Worm (Caenorhabditis elegans) whole organism, late embryonic: ENCODE results near the gene T23G4.2.

Experiments
- F13H6.1 ChIP-seq: sonication (generic microtip); optimal IDR thresholded peaks from 2 replicates; lab custom pipeline; 2016; ENCODE audit warnings: missing genetic modification characterization, missing compliant biosample characterization
- K02D7.2 ChIP-seq: sonication (generic microtip); optimal IDR thresholded peaks from 2 replicates; lab custom pipeline; 2017; ENCODE audit warnings: mild to moderate bottlenecking, missing genetic modification characterization, missing compliant biosample characterization
- K09A11.1 ChIP-seq: sonication (generic microtip); optimal IDR thresholded peaks from 2 replicates; lab custom pipeline; 2017; ENCODE audit warnings: antibody characterized with exemption, mild to moderate bottlenecking, missing genetic modification characterization, missing compliant biosample characterization; ENCODE audit not compliant: insufficient read depth
- Y22D7AL.16 ChIP-seq: sonication (generic microtip); optimal IDR thresholded peaks from 2 replicates; lab custom pipeline; 2016; ENCODE audit warnings: missing genetic modification characterization, missing compliant biosample characterization
- ama-1 ChIP-seq: fragments of 150-350 bp; optimal IDR thresholded peaks from 2 replicates; lab custom pipeline; 2014
- ceh-19 ChIP-seq: fragments of 200-800 bp; sonication (Bioruptor generic); optimal IDR thresholded peaks from 2 replicates; lab custom pipeline; 2018; ENCODE audit warnings: mild to moderate bottlenecking, missing genetic modification characterization, missing compliant biosample characterization
- ceh-2 ChIP-seq: sonication (generic microtip); optimal IDR thresholded peaks from 2 replicates; lab custom pipeline; 2016; ENCODE audit warnings: missing genotype, missing genetic modification characterization, missing compliant biosample characterization
- ceh-22 ChIP-seq: sonication (generic microtip); optimal IDR thresholded peaks from 2 replicates; lab custom pipeline; 2017; ENCODE audit warnings: missing biosample characterization, missing genetic modification characterization
- ceh-24 ChIP-seq: sonication (generic microtip); optimal IDR thresholded peaks from 2 replicates; lab custom pipeline; 2016; ENCODE audit warnings: mild to moderate bottlenecking, missing genetic modification characterization, missing compliant biosample characterization
- ceh-30 ChIP-seq: fragments of 150-350 bp; optimal IDR thresholded peaks from 2 replicates; lab custom pipeline; 2014; ENCODE audit warnings: missing biosample characterization, missing genetic modification characterization
- ceh-34 ChIP-seq: sonication (generic microtip); optimal IDR thresholded peaks from 2 replicates; lab custom pipeline; 2016; ENCODE audit warnings: mild to moderate bottlenecking, missing genetic modification characterization, missing compliant biosample characterization
- ceh-45 ChIP-seq: fragments of 200-800 bp; sonication (Bioruptor generic); IDR thresholded peaks from 2 replicates; pipeline ENCODE4 v1.3.6; 2022; ENCODE audit warnings: missing genetic modification reagents, missing genetic modification characterization, missing compliant biosample characterization
- ceh-6 ChIP-seq: fragments of 200-800 bp; sonication (Bioruptor generic); optimal IDR thresholded peaks from 2 replicates; lab custom pipeline; 2018; ENCODE audit warnings: mild to moderate bottlenecking, missing genetic modification characterization, missing compliant biosample characterization
- dmd-4 ChIP-seq: sonication (generic microtip); optimal IDR thresholded peaks from 2 replicates; lab custom pipeline; 2016; ENCODE audit warnings: borderline replicate concordance, missing genetic modification characterization, missing compliant biosample characterization
- elt-2 ChIP-seq: sonication (generic microtip); optimal IDR thresholded peaks from 2 replicates; lab custom pipeline; 2016; ENCODE audit warnings: missing genetic modification reagents, missing genetic modification characterization, missing compliant biosample characterization
- ets-4 ChIP-seq: sonication (generic microtip); optimal IDR thresholded peaks from 2 replicates; lab custom pipeline; 2016; ENCODE audit warnings: missing genetic modification characterization, missing compliant biosample characterization
- eyg-1 ChIP-seq: sonication (generic microtip); optimal IDR thresholded peaks from 2 replicates; lab custom pipeline; 2016; ENCODE audit warnings: missing genotype, missing genetic modification characterization, missing compliant biosample characterization
- hlh-13 ChIP-seq: fragments of 200-800 bp; sonication (Bioruptor generic); optimal IDR thresholded peaks from 2 replicates; lab custom pipeline; 2018; ENCODE audit warnings: mild to moderate bottlenecking, missing genetic modification characterization, missing compliant biosample characterization
- hlh-30 ChIP-seq: sonication (generic microtip); optimal IDR thresholded peaks from 2 replicates; lab custom pipeline; 2017; ENCODE audit warnings: antibody characterized with exemption, missing genetic modification characterization, missing compliant biosample characterization; ENCODE audit not compliant: insufficient read depth
- hlh-6 ChIP-seq: sonication (generic microtip); optimal IDR thresholded peaks from 2 replicates; lab custom pipeline; 2016; ENCODE audit warnings: missing genotype, missing genetic modification characterization, missing compliant biosample characterization
- lim-6 ChIP-seq: sonication (generic microtip); optimal IDR thresholded peaks from 2 replicates; lab custom pipeline; 2016; ENCODE audit warnings: missing genetic modification characterization, missing compliant biosample characterization
- lin-11 ChIP-seq: fragments of 200-800 bp; sonication (Bioruptor generic); optimal IDR thresholded peaks from 2 replicates; lab custom pipeline; 2018; ENCODE audit warnings: mild to moderate bottlenecking, missing genetic modification characterization, missing compliant biosample characterization
- npax-4 ChIP-seq: sonication (generic microtip); optimal IDR thresholded peaks from 2 replicates; lab custom pipeline; 2016; ENCODE audit warnings: missing genetic modification characterization, missing compliant biosample characterization
- pag-3 ChIP-seq: sonication (generic microtip); optimal IDR thresholded peaks from 2 replicates; lab custom pipeline; 2016; ENCODE audit warnings: missing compliant biosample characterization, missing genetic modification characterization, borderline replicate concordance
- pros-1 ChIP-seq: fragments of 150-350 bp; optimal IDR thresholded peaks from 2 replicates; lab custom pipeline; 2014; ENCODE audit warnings: missing biosample characterization, missing genetic modification reagents, missing genetic modification characterization
- sox-2 ChIP-seq: fragments of 200-800 bp; sonication (Bioruptor generic); IDR thresholded peaks from 2 replicates; pipeline ENCODE4 v1.3.6; 2022; ENCODE audit warnings: missing genetic modification reagents, missing genetic modification characterization, missing compliant biosample characterization
- sox-4 ChIP-seq: sonication (generic microtip); optimal IDR thresholded peaks from 2 replicates; lab custom pipeline; 2017; ENCODE audit warnings: mild to moderate bottlenecking, missing genetic modification characterization, inconsistent platforms, missing compliant biosample characterization
- tbx-2 ChIP-seq: sonication (generic microtip); optimal IDR thresholded peaks from 2 replicates; lab custom pipeline; 2016; ENCODE audit warnings: missing genetic modification characterization, missing compliant biosample characterization
- tbx-7 ChIP-seq: sonication (generic microtip); optimal IDR thresholded peaks from 2 replicates; lab custom pipeline; 2016; ENCODE audit warnings: missing genotype, missing genetic modification characterization, missing compliant biosample characterization
- ttx-3 ChIP-seq: sonication (generic microtip); optimal IDR thresholded peaks from 2 replicates; lab custom pipeline; 2016; ENCODE audit warnings: missing genetic modification reagents, missing genetic modification characterization, missing compliant biosample characterization
- unc-42 ChIP-seq: sonication (generic microtip); optimal IDR thresholded peaks from 2 replicates; lab custom pipeline; 2016; ENCODE audit warnings: missing genotype, missing genetic modification characterization, missing compliant biosample characterization
- unc-86 ChIP-seq: sonication (generic microtip); optimal IDR thresholded peaks from 2 replicates; lab custom pipeline; 2016; ENCODE audit warnings: missing genetic modification characterization, missing compliant biosample characterization
- zip-5 ChIP-seq: sonication (generic microtip); optimal IDR thresholded peaks from 2 replicates; lab custom pipeline; 2016; ENCODE audit warnings: missing genetic modification characterization, missing compliant biosample characterization

Gene T23G4.2

DNA sequence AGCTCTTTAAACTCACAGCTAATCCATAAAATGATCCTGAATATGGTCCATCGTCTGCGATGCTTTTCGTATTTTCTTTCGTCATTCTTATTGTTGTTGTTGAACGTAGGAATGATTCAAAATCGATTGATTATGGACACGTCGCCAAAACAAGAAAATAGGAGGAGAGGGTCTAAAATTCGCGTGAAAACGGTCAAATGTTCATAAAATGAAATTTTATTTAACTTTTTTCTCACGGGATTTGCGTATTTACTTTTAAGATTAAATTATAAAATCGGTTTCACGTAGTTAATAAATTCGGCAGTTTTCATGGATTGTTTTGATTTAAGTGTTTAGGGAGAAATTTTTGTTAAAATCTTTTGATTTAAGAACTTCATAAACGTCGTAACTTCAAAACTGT, 40.2 kb downstream of the T23G4.2 start, which contains the start of gene C08F11.10:
Gene C08F11.10, minus strand, starts transcription at position 101 of the 400 bp plus-strand sequence.
- TF ChIP-seq ama-1 (lab: Kevin White, UChicago) (no peak), sox-2 (GFP tag; lab: Robert Waterston, UW) (no peak), Y22D7AL.16 (tag; lab: Kevin White, UChicago) (no peak), ceh-24 (tag; lab: Kevin White, UChicago) (no peak), ceh-34 (tag; lab: Kevin White, UChicago) (no peak), ceh-22 (tag; lab: Kevin White, UChicago) (no peak), npax-4 (tag; lab: Kevin White, UChicago) (no peak), K02D7.2 (tag; lab: Kevin White, UChicago) (no peak), unc-42 (tag; lab: Kevin White, UChicago) (no peak), ceh-30 (tag; lab: Kevin White, UChicago) (no peak), ceh-45 (GFP tag; lab: Robert Waterston, UW) (no peak), ttx-3 (tag; lab: Kevin White, UChicago) (no peak)
- TF ChIP-seq, all 69 proteins: peak for 0

DNA sequence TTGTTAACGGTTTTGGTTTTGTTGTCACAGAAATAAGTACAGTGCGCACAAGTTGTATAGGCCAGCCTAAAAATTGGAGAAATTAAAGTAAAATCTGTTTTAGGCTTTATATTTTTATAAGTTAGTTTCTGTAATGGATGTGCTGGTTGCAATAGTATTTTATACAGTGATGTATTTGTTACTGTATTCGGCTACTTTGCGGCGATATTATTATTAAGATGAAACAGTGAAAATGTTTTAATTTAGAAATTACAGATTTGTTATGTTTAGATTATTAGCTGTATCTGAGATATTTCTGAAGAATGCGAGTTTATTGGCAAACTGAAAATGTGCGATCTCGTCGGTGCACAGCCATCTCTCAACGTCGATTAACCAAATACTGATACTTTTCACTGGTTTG, 41.8 kb downstream of the T23G4.2 start, which contains the start of gene ule-4:
Gene ule-4, minus strand, starts transcription at position 101 of the 400 bp plus-strand sequence.
- no peak for TF ChIP-seq dmd-4 (tag; lab: Kevin White, UChicago)
- no peak for TF ChIP-seq npax-4 (tag; lab: Kevin White, UChicago)
- no peak for TF ChIP-seq lin-11
- no peak for TF ChIP-seq tbx-7 (tag; lab: Kevin White, UChicago)
- no peak for TF ChIP-seq pros-1 (tag; lab: Kevin White, UChicago)
- TF ChIP-seq zip-5 (tag; lab: Kevin White, UChicago): no peak
- no peak for TF ChIP-seq eyg-1 (tag; lab: Kevin White, UChicago)
- no peak for TF ChIP-seq hlh-6 (tag; lab: Kevin White, UChicago)
- no peak for TF ChIP-seq pag-3 (tag; lab: Kevin White, UChicago)
- no peak for TF ChIP-seq lim-6 (tag; lab: Kevin White, UChicago)
- TF ChIP-seq hlh-30 (tag; lab: Kevin White, UChicago): no peak
- no peak for TF ChIP-seq ets-4 (tag; lab: Kevin White, UChicago)
- no peak for TF ChIP-seq sox-4 (tag; lab: Kevin White, UChicago)
- TF ChIP-seq K09A11.1 (tag; lab: Kevin White, UChicago): no peak
- TF ChIP-seq F13H6.1 (tag; lab: Kevin White, UChicago): no peak
- TF ChIP-seq ceh-6 (GFP tag; lab: Kevin White, UChicago): no peak
- no peak for TF ChIP-seq ama-1 (lab: Kevin White, UChicago)
- TF ChIP-seq tbx-2 (tag; lab: Kevin White, UChicago): no peak
- TF ChIP-seq ceh-2: no peak

DNA sequence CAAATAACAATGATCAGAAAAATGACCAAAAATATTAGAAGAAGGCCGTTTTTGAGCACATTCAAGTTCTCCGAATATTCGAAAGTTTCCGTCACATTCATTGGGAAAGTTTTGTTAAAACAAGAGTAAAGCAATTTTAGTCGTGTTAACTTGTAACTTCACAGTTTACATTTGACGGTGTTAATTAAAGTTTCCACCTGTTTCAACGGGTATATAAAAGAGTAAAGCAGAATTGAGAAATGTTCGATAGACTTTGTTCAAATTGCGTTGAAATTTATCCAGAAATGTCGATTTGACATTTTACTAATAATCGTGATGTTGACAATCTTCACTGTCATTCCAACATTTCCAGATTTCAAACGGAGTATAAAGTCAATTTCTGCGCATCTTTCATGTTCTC, 43.5 kb downstream of the T23G4.2 start, which contains the start of gene srz-29:
Gene srz-29, minus strand, starts transcription at position 101 of the 400 bp plus-strand sequence.
- no peak for TF ChIP-seq tbx-2 (tag; lab: Kevin White, UChicago)
- no peak for TF ChIP-seq unc-86 (tag; lab: Kevin White, UChicago)
- TF ChIP-seq ceh-19 (GFP tag; lab: Kevin White, UChicago): no peak
- TF ChIP-seq F13H6.1 (tag; lab: Kevin White, UChicago): no peak
- no peak for TF ChIP-seq hlh-13
- TF ChIP-seq sox-2 (GFP tag; lab: Robert Waterston, UW): no peak

DNA sequence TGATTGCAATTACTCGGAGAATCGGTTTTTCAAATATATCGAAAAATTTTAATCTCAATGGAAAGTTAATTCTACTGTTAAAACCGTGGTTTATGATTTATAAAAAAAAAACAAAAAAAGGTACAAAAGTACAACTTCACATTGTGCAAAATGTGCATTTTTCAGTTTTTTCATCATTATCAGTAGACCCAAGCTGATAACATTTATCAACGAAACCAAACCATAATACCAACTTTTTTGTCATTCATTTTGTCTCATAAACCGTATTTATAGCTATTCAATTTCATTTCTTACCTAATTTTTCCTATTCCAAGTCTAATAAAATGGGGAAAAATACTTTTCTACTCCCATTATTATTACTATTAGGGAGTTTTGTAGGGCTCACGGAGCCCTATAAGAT, 50.3 kb downstream of the T23G4.2 start, which contains the start of gene ugt-22:
Gene ugt-22, plus strand, starts transcription at position 234 of the 400 bp plus-strand sequence.
- TF ChIP-seq elt-2 (tag; lab: Kevin White, UChicago): peak; percentile 67
- TF ChIP-seq hlh-6 (tag; lab: Kevin White, UChicago): no peak
- TF ChIP-seq lim-6 (tag; lab: Kevin White, UChicago): no peak
